Fruit fly (Drosophila melanogaster): ENCODE data around the gene Cf2.

Gene Cf2

DNA sequence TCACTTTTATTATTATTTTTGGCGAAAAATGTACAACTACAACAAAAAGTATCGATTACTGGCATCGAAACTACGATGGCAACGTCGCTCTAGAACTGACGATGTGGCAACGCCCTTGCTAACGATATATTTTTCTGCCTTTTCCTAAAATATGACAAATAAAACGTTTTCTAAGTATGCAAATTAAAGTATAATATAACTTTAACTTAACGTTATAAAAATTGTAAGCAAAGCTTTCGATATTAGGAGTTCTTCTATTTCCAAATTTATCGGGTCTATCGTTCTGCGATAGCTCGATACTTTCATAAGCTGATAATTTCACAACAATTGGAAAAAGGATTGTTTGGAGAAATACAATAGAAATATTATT is at the start of gene Cf2, which contains the start of gene CG3008 (continued):
- TF ChIP-seq CG2116 (GFP tag; optimal IDR thresholded peaks at IDR 0.05) (peak; percentile 87), ro (GFP tag; IDR thresholded peaks at IDR 0.05) (no peak), zen2 (GFP tag; IDR thresholded peaks at IDR 0.05; ENCODE audit: partially characterized antibody) (peak; percentile 62; the same call in 1 of the 3 replicates), Doc3 (GFP tag; IDR thresholded peaks at IDR 0.05; ENCODE audit: partially characterized antibody) (peak; percentile 79), mld (GFP tag; IDR thresholded peaks at IDR 0.05; ENCODE audit: partially characterized antibody) (peak; percentile 52; the same call in 1 of the 3 replicates), CG2120 (GFP tag; optimal IDR thresholded peaks at IDR 0.05) (peak; percentile 1), CG15601 (tag; optimal IDR thresholded peaks at IDR 0.05) (peak; percentile 19), CG30020 (tag; optimal IDR thresholded peaks at IDR 0.05) (peak; percentile 48), CG17829 (tag; optimal IDR thresholded peaks at IDR 0.05) (peak; percentile 21), CG8924 (tag; optimal IDR thresholded peaks at IDR 0.05) (peak; percentile 64), E2f1 (GFP tag; IDR thresholded peaks at IDR 0.05) (no peak), Pdp1 (GFP tag; optimal IDR thresholded peaks at IDR 0.05) (peak in 1 of 2 experiments; percentile 38), fru (optimal IDR thresholded peaks at IDR 0.05) (no peak), MBD-R2 (GFP tag; IDR thresholded peaks at IDR 0.05) (peak; percentile 64), unpg (GFP tag; optimal IDR thresholded peaks at IDR 0.05) (no peak), nmo (GFP tag; optimal IDR thresholded peaks at IDR 0.05) (peak; percentile 57), ab (GFP tag; optimal IDR thresholded peaks at IDR 0.05) (no peak), nerfin-2 (GFP tag; IDR thresholded peaks at IDR 0.05; ENCODE audit: partially characterized antibody) (peak; percentile 75), Sin3A (optimal IDR thresholded peaks at IDR 0.05) (peak; percentile 70), Lhr (GFP tag; optimal IDR thresholded peaks at IDR 0.05) (peak; percentile 14), CG12659 (GFP tag; optimal IDR thresholded peaks at IDR 0.05) (peak; percentile 65), CG16863 (GFP tag; optimal IDR thresholded peaks at IDR 0.05) (peak; percentile 100), CG16813 (GFP tag; IDR thresholded peaks at IDR 0.05; ENCODE audit: partially characterized antibody) (peak; percentile 89), CG6175 (GFP tag; IDR thresholded peaks at IDR 0.05) (no peak)

DNA sequence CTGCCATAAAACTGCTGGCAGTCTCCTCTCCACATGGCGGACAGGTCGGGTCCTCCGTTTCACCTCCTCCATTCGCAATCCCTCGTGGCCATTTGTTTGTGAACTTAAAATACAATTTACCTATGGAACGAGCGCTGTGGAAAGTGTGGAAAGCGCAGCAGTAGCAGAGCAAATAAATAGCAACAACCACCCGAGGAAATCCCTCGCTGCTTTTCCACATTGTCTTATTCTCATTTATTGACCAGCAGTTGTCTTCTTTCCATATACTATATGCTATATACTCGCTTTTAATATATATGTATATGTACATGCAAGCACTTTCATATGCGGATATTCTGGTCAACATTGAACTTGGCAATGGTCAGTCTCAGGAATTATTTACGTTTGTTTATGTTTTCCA is 49.4 kb upstream of the Cf2 start, which contains the start of gene hoe1:
hoe1 (minus strand) TSS at position 101 of the 400 bp plus-strand sequence.
- TF ChIP-seq CG1024 (GFP tag; IDR thresholded peaks at IDR 0.05) (no peak), crp (GFP tag; optimal IDR thresholded peaks at IDR 0.05) (no peak), zfh1 (GFP tag; IDR thresholded peaks at IDR 0.05) (no peak), CG7556 (GFP tag; optimal IDR thresholded peaks at IDR 0.05) (no peak), Opbp (GFP tag; IDR thresholded peaks at IDR 0.05; ENCODE audit: partially characterized antibody) (no peak), Atf3 (GFP tag; optimal IDR thresholded peaks at IDR 0.05) (no peak), Neu2 (GFP tag; optimal IDR thresholded peaks at IDR 0.05; ENCODE audit: borderline replicate concordance) (no peak), cg (GFP tag; optimal IDR thresholded peaks at IDR 0.05) (no peak), CG14860 (GFP tag; IDR thresholded peaks at IDR 0.05; ENCODE audit: partially characterized antibody) (no peak), PHDP (tag; optimal IDR thresholded peaks at IDR 0.05) (no peak), Rfx (GFP tag; IDR thresholded peaks at IDR 0.05) (no peak), D19B (GFP tag; optimal IDR thresholded peaks at IDR 0.05) (no peak), CG10462 (GFP tag; optimal IDR thresholded peaks at IDR 0.05) (no peak), vfl (GFP tag; optimal IDR thresholded peaks at IDR 0.05) (no peak), CG10543 (GFP tag; optimal IDR thresholded peaks at IDR 0.05) (no peak), vvl (GFP tag; IDR thresholded peaks at IDR 0.05) (no peak)
